Fruit fly (Drosophila melanogaster): ENCODE measurements around the gene Eaat1.

- TF ChIP-seq Spps (tag; optimal IDR thresholded peaks at IDR 0.05) (no peak), CG16813 (GFP tag; IDR thresholded peaks at IDR 0.05; ENCODE audit: partially characterized antibody) (no peak), CG11695 (GFP tag; IDR thresholded peaks at IDR 0.05) (peak; percentile 61; the same call in 2 of the 3 replicates), hkb (optimal IDR thresholded peaks at IDR 0.05) (no peak), hkb (GFP tag; IDR thresholded peaks at IDR 0.05) (peak; percentile 69), Six4 (GFP tag; optimal IDR thresholded peaks at IDR 0.05) (peak; percentile 18), mld (GFP tag; IDR thresholded peaks at IDR 0.05; ENCODE audit: partially characterized antibody) (no peak), Hr39 (optimal IDR thresholded peaks at IDR 0.05) (no peak), chm (GFP tag; IDR thresholded peaks at IDR 0.05) (no peak; the same call in 1 of the 2 replicates), danr (GFP tag; IDR thresholded peaks at IDR 0.05) (peak; percentile 52; the same call in 1 of the 2 replicates), repo (GFP tag; optimal IDR thresholded peaks at IDR 0.05) (peak; percentile 56)
These were observed 54.7 kb downstream of the Eaat1 start for dm6 chr2L:9388013-9388605.

Data from whole organism, embryonic.